Worm (Caenorhabditis elegans): ENCODE results near the gene scl-17.

The scl-17 gene

ce11 chrII:1444911-1445310, at the start of gene scl-17:
Gene scl-17, plus strand, starts transcription at chrII:1445211.
- TF ChIP-seq ceh-43 (GFP tag; optimal IDR thresholded peaks at IDR 0.05) (no peak), unc-120 (tag; optimal IDR thresholded peaks at IDR 0.05; ENCODE audit: poor library complexity, severe bottlenecking) (no peak), nhr-2 (tag; optimal IDR thresholded peaks at IDR 0.05) (no peak), lin-32 (GFP tag; optimal IDR thresholded peaks at IDR 0.05) (no peak), mab-5 (tag; optimal IDR thresholded peaks at IDR 0.05) (no peak)

DNA sequence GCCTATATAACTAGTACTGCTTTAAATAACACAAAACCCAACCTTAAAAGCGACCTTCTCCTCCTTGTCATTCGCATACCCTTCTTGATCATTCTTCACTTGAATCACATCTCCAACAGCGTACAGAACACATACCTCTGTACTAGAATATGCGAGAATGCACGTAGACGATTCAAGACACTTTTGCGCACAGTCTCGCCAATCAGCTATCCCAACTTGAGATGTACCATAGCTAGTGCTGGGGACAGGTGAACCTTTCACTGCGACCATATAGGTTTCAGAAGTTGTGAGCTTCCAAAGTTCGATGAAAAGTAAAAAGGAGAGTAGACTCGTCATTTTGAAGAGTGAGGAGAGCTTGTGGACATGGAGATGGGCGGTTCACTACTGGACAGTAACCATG, 47.3 kb upstream of the scl-17 start, which contains the start of gene F54D12.8:
Gene F54D12.8, minus strand, starts transcription at position 336 of the 400 bp plus-strand sequence.
- TF ChIP-seq flh-1 (GFP tag; optimal IDR thresholded peaks at IDR 0.05) (no peak), ceh-39 (tag; optimal IDR thresholded peaks at IDR 0.05) (no peak), sem-2 (GFP tag; optimal IDR thresholded peaks at IDR 0.05) (no peak), nhr-237 (tag; optimal IDR thresholded peaks at IDR 0.05) (no peak)

DNA sequence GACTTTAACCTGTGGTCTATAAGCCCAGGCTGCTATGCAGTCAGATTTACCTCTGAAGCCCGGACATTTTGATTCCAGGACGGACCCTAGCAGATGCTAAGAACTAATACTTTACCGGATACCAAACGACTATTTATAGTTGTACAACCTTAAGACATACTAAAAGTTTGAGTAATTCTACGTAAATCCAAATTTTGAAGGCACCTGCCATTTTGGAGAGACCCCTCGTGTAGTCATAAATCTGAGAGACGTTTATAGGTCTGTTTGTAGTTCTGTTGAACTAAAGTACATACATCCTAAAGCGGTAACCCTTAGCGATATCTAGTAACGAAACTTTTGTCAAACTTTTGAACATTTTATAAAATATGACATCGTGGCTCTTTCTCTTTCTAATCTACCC, 46.6 kb upstream of the scl-17 start, which contains the start of gene F54D12.2:
Gene F54D12.2, plus strand, starts transcription at position 301 of the 400 bp plus-strand sequence.
- no peak for TF ChIP-seq ztf-11 (tag; optimal IDR thresholded peaks at IDR 0.05)
- no peak for TF ChIP-seq sptf-1 (tag; optimal IDR thresholded peaks at IDR 0.05)
- no peak for TF ChIP-seq nhr-2 (tag; optimal IDR thresholded peaks at IDR 0.05)
- TF ChIP-seq ceh-39 (tag; optimal IDR thresholded peaks at IDR 0.05) = no peak
- no peak for TF ChIP-seq ceh-43 (GFP tag; optimal IDR thresholded peaks at IDR 0.05)
- TF ChIP-seq nhr-28 (tag; optimal IDR thresholded peaks at IDR 0.05) = no peak
- no peak for TF ChIP-seq nhr-12 (tag; optimal IDR thresholded peaks at IDR 0.05)
- no peak for TF ChIP-seq mep-1 (tag; optimal IDR thresholded peaks at IDR 0.05)
- TF ChIP-seq flh-1 (GFP tag; optimal IDR thresholded peaks at IDR 0.05) = no peak
- TF ChIP-seq unc-120 (tag; optimal IDR thresholded peaks at IDR 0.05; ENCODE audit: poor library complexity, severe bottlenecking) = no peak
- no peak for TF ChIP-seq sem-2 (GFP tag; optimal IDR thresholded peaks at IDR 0.05)
- TF ChIP-seq mls-2 (tag; optimal IDR thresholded peaks at IDR 0.05) = no peak
- no peak for TF ChIP-seq pha-4 (tag; optimal IDR thresholded peaks at IDR 0.05)
- no peak for TF ChIP-seq snpc-4 (tag; optimal IDR thresholded peaks at IDR 0.05)

- TF ChIP-seq sptf-1 (tag; optimal IDR thresholded peaks at IDR 0.05) (no peak), ces-1 (GFP tag; optimal IDR thresholded peaks at IDR 0.05) (no peak), drap-1 (GFP tag; optimal IDR thresholded peaks at IDR 0.05) (no peak), blmp-1 (tag; optimal IDR thresholded peaks at IDR 0.05) (no peak), mep-1 (tag; optimal IDR thresholded peaks at IDR 0.05) (no peak), ztf-11 (tag; optimal IDR thresholded peaks at IDR 0.05) (no peak), tbx-8 (GFP tag; optimal IDR thresholded peaks at IDR 0.05) (no peak)
Observed at ce11 chrII:1400105-1400504, 44.9 kb upstream of the scl-17 start, which contains the start of gene F54D12.1. Gene F54D12.1, plus strand, starts transcription at chrII:1400405.

ce11 chrII:1401474-1401873, 43.5 kb upstream of the scl-17 start, which contains the start of gene Y51H7C.8:
Gene Y51H7C.8, plus strand, starts transcription at chrII:1401774.
- TF ChIP-seq mab-5 (tag; optimal IDR thresholded peaks at IDR 0.05) = no peak
- TF ChIP-seq nhr-28 (tag; optimal IDR thresholded peaks at IDR 0.05) = no peak
- no peak for TF ChIP-seq drap-1 (GFP tag; optimal IDR thresholded peaks at IDR 0.05)
- no peak for TF ChIP-seq ces-1 (GFP tag; optimal IDR thresholded peaks at IDR 0.05)
- TF ChIP-seq lin-32 (GFP tag; optimal IDR thresholded peaks at IDR 0.05) = no peak
- TF ChIP-seq cnd-1 (tag; optimal IDR thresholded peaks at IDR 0.05) = no peak
- TF ChIP-seq hlh-1 (tag; optimal IDR thresholded peaks at IDR 0.05) = no peak
- TF ChIP-seq nhr-237 (tag; optimal IDR thresholded peaks at IDR 0.05) = no peak
- TF ChIP-seq zip-8 (tag; optimal IDR thresholded peaks at IDR 0.05) = no peak
- TF ChIP-seq unc-62 (GFP tag; optimal IDR thresholded peaks at IDR 0.05) = no peak
- TF ChIP-seq nhr-12 (tag; optimal IDR thresholded peaks at IDR 0.05) = no peak

DNA sequence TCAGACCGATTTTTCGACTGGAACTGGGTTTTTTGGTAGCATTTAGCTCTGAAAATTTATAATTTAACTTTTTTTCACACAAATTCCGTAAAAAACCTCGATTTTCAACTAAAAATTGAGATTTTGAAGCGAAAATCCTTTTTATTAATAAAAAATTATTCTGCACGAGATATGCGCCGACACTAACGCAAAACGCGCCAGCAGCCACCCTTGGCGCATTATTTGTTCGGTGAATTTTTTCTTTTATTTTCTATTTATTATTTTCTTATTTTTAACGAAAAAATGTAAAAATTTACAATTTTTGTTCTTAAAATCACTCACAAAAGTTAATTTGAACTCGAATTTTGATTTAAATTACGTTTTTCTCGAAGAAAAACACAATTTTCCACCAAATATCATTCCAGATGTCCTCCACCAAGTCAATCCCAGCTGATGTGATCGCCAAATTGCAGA, 42.8 kb upstream of the scl-17 start, which contains the start of gene Y51H7C.7:
Gene Y51H7C.7, plus strand, starts transcription at position 403 of the 453 bp plus-strand sequence.
- no peak for TF ChIP-seq lin-32 (GFP tag; optimal IDR thresholded peaks at IDR 0.05)
- TF ChIP-seq nhr-237 (tag; optimal IDR thresholded peaks at IDR 0.05) = no peak
- TF ChIP-seq mls-2 (tag; optimal IDR thresholded peaks at IDR 0.05) = no peak
- TF ChIP-seq lin-13 (tag; optimal IDR thresholded peaks at IDR 0.05) = peak; percentile 44
- TF ChIP-seq ceh-39 (tag; optimal IDR thresholded peaks at IDR 0.05) = no peak
- peak; percentile 50 for TF ChIP-seq mep-1 (tag; optimal IDR thresholded peaks at IDR 0.05)
- no peak for TF ChIP-seq lsy-2 (tag; optimal IDR thresholded peaks at IDR 0.05)
- no peak for TF ChIP-seq cnd-1 (tag; optimal IDR thresholded peaks at IDR 0.05)
- no peak for TF ChIP-seq unc-120 (tag; optimal IDR thresholded peaks at IDR 0.05; ENCODE audit: poor library complexity, severe bottlenecking)
- no peak for TF ChIP-seq ztf-11 (tag; optimal IDR thresholded peaks at IDR 0.05)
- TF ChIP-seq tbx-8 (GFP tag; optimal IDR thresholded peaks at IDR 0.05) = no peak
- TF ChIP-seq ceh-83 (GFP tag; optimal IDR thresholded peaks at IDR 0.05) = no peak
- TF ChIP-seq nhr-28 (tag; optimal IDR thresholded peaks at IDR 0.05) = no peak
- no peak for TF ChIP-seq elt-3 (tag; optimal IDR thresholded peaks at IDR 0.05)
- no peak for TF ChIP-seq unc-62 (GFP tag; optimal IDR thresholded peaks at IDR 0.05)
- TF ChIP-seq nhr-2 (tag; optimal IDR thresholded peaks at IDR 0.05) = no peak

All from whole organism, mixed stage, embryonic.